Worm (Caenorhabditis elegans): ENCODE measurements around the gene oac-53.

- no peak for TF ChIP-seq nhr-77 (tag; optimal IDR thresholded peaks at IDR 0.05)
- no peak for TF ChIP-seq unc-62 (GFP tag; optimal IDR thresholded peaks at IDR 0.05)
- no peak for TF ChIP-seq lin-39 (tag; optimal IDR thresholded peaks at IDR 0.05)
- no peak for TF ChIP-seq daf-12 (tag; optimal IDR thresholded peaks at IDR 0.05)
- TF ChIP-seq nhr-11 (tag; optimal IDR thresholded peaks at IDR 0.05): no peak
- TF ChIP-seq egl-27 (tag; optimal IDR thresholded peaks at IDR 0.05): no peak
- no peak for TF ChIP-seq skn-1 (tag; optimal IDR thresholded peaks at IDR 0.05)
- no peak for TF ChIP-seq zag-1 (tag; optimal IDR thresholded peaks at IDR 0.05)
- TF ChIP-seq nfya-1 (tag; optimal IDR thresholded peaks at IDR 0.05; ENCODE audit: insufficient read depth): no peak
- no peak for TF ChIP-seq elt-3 (tag; optimal IDR thresholded peaks at IDR 0.05)
- no peak for TF ChIP-seq nhr-67 (tag; optimal IDR thresholded peaks at IDR 0.05)
- TF ChIP-seq nhr-28 (tag; optimal IDR thresholded peaks at IDR 0.05): no peak
- no peak for TF ChIP-seq pqm-1 (tag; optimal IDR thresholded peaks at IDR 0.05)
- no peak for TF ChIP-seq ama-1 (optimal IDR thresholded peaks at IDR 0.05)
Measured at ce11 chrV:16575900-16576299, 51.9 kb downstream of the oac-53 start, which contains the start of gene str-151.
